Fruit fly (Drosophila melanogaster): ENCODE measurements around the gene mRpL44.

mRpL44 gene

DNA sequence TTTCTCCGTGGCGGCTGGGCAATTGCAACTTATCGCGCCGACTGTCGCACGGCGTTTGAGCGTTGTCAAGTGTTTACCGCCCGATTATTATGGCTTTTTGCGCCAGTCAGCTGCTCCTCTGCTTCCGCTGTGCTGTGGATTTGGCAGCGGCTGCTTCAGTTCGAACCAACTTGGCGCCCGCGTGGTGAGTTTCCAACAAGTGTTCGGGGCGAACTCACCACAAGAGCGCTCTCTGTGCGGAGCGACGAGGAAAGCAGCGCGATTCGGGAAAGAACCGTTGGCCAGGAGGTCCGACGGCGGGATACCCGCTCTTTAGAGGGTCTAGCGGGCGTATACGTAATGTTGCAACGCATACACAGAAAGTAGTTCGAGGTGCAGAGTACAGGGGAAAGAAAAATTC lies 32.2 kb upstream of the mRpL44 start, which contains the start of gene NKCC (continued):
- TF ChIP-seq CG31365 (tag; optimal IDR thresholded peaks at IDR 0.05): no peak
- TF ChIP-seq CG16863 (GFP tag; optimal IDR thresholded peaks at IDR 0.05): no peak
- TF ChIP-seq Bdp1 (GFP tag; optimal IDR thresholded peaks at IDR 0.05): no peak
- TF ChIP-seq esg (GFP tag; conservative IDR thresholded peaks at IDR 0.05): no peak
- no peak for TF ChIP-seq Hr51 (GFP tag; optimal IDR thresholded peaks at IDR 0.05)
- TF ChIP-seq pb (GFP tag; optimal IDR thresholded peaks at IDR 0.05): no peak
- no peak for TF ChIP-seq CG11696 (GFP tag; IDR thresholded peaks at IDR 0.05)
- no peak for TF ChIP-seq CG2199 (GFP tag; IDR thresholded peaks at IDR 0.05)
- TF ChIP-seq CG2202 (tag; optimal IDR thresholded peaks at IDR 0.05): no peak
- TF ChIP-seq Meics (GFP tag; optimal IDR thresholded peaks at IDR 0.05): no peak
- TF ChIP-seq dpn (GFP tag; optimal IDR thresholded peaks at IDR 0.05): no peak
- peak; percentile 10 for TF ChIP-seq Dp (GFP tag; optimal IDR thresholded peaks at IDR 0.05)
- TF ChIP-seq CG12769 (tag; optimal IDR thresholded peaks at IDR 0.05): peak; percentile 30
- TF ChIP-seq B-H1 (GFP tag; IDR thresholded peaks at IDR 0.05): no peak
- TF ChIP-seq E2f1 (GFP tag; IDR thresholded peaks at IDR 0.05): no peak
- no peak for TF ChIP-seq Atf6 (GFP tag; IDR thresholded peaks at IDR 0.05)
- peak; percentile 13 for TF ChIP-seq CG13894 (tag; optimal IDR thresholded peaks at IDR 0.05)
- peak; percentile 22 for TF ChIP-seq sug (tag; optimal IDR thresholded peaks at IDR 0.05)
- TF ChIP-seq CG6689 (GFP tag; IDR thresholded peaks at IDR 0.05): no peak
- TF ChIP-seq chinmo (GFP tag; IDR thresholded peaks at IDR 0.05; ENCODE audit: partially characterized antibody): 0 out of 4 replicates have a peak, but pooled peaks have one; percentile 34
- TF ChIP-seq Oaz (GFP tag; IDR thresholded peaks at IDR 0.05): no peak
- no peak for TF ChIP-seq jigr1 (GFP tag; IDR thresholded peaks at IDR 0.05)
- TF ChIP-seq gt (GFP tag; IDR thresholded peaks at IDR 0.05): no peak
- TF ChIP-seq CG5180 (GFP tag; optimal IDR thresholded peaks at IDR 0.05): peak; percentile 86
- no peak for TF ChIP-seq CG9437 (GFP tag; optimal IDR thresholded peaks at IDR 0.05)
- peak; percentile 27 for TF ChIP-seq D19B (GFP tag; optimal IDR thresholded peaks at IDR 0.05)
- TF ChIP-seq CG4820 (GFP tag; optimal IDR thresholded peaks at IDR 0.05): no peak
- TF ChIP-seq sisA (GFP tag; IDR thresholded peaks at IDR 0.05): no peak
- TF ChIP-seq rib (GFP tag; IDR thresholded peaks at IDR 0.05): no peak
- TF ChIP-seq oc (tag; optimal IDR thresholded peaks at IDR 0.05): no peak
- TF ChIP-seq nom (GFP tag; optimal IDR thresholded peaks at IDR 0.05): no peak
- no peak for TF ChIP-seq bsh (GFP tag; optimal IDR thresholded peaks at IDR 0.05)
- no peak for TF ChIP-seq Sry-β (GFP tag; optimal IDR thresholded peaks at IDR 0.05)
- peak; percentile 80 for TF ChIP-seq Deaf1 (tag; optimal IDR thresholded peaks at IDR 0.05)
- no peak for TF ChIP-seq CG33213 (GFP tag; optimal IDR thresholded peaks at IDR 0.05)
- no peak for TF ChIP-seq danr (GFP tag; IDR thresholded peaks at IDR 0.05)
- no peak for TF ChIP-seq sob (GFP tag; IDR thresholded peaks at IDR 0.05)
- TF ChIP-seq CG16815 (GFP tag; optimal IDR thresholded peaks at IDR 0.05): no peak
- no peak for TF ChIP-seq CG6654 (GFP tag; optimal IDR thresholded peaks at IDR 0.05)
- no peak for TF ChIP-seq wor (GFP tag; IDR thresholded peaks at IDR 0.05)
- no peak for TF ChIP-seq CG6254 (GFP tag; optimal IDR thresholded peaks at IDR 0.05)
- no peak for TF ChIP-seq knrl (GFP tag; IDR thresholded peaks at IDR 0.05; ENCODE audit: partially characterized antibody)
- TF ChIP-seq H2.0 (GFP tag; IDR thresholded peaks at IDR 0.05): no peak
- TF ChIP-seq Fer2 (tag; optimal IDR thresholded peaks at IDR 0.05): no peak
- TF ChIP-seq CG17568 (GFP tag; optimal IDR thresholded peaks at IDR 0.05): no peak
- TF ChIP-seq peb (GFP tag; IDR thresholded peaks at IDR 0.05): no peak
- no peak for TF ChIP-seq CG3726 (GFP tag; IDR thresholded peaks at IDR 0.05)
- no peak for TF ChIP-seq sima (GFP tag; optimal IDR thresholded peaks at IDR 0.05)
- 0 out of 2 replicates have a peak, but pooled peaks have one; percentile 4 for TF ChIP-seq sens-2 (GFP tag; IDR thresholded peaks at IDR 0.05)
- TF ChIP-seq Mrtf (GFP tag; IDR thresholded peaks at IDR 0.05): no peak
- TF ChIP-seq CG8765 (GFP tag; IDR thresholded peaks at IDR 0.05): no peak
- peak in 1 of 2 experiments; percentile 3 for TF ChIP-seq Pdp1 (GFP tag; optimal IDR thresholded peaks at IDR 0.05)

Data from whole organism, embryonic.